Fruit fly (Drosophila melanogaster) whole organism, embryonic: ENCODE results near the gene Prim1.

Experiments
- Abd-B ChIP-seq: fragments of 200-800 bp; sonication (Bioruptor generic); optimal IDR thresholded peaks from 2 replicates; lab custom pipeline; 2018; ENCODE audit warnings: missing biosample characterization, mild to moderate bottlenecking, missing genetic modification characterization, moderate library complexity
- Bdp1 ChIP-seq: fragments of 200-800 bp; sonication (Bioruptor generic); optimal IDR thresholded peaks from 3 replicates; lab custom pipeline; 2016; ENCODE audit warnings: missing biosample characterization, missing genetic modification characterization
- BtbVII ChIP-seq: fragments of 200-800 bp; sonication (Bioruptor generic); optimal IDR thresholded peaks from 3 replicates; lab custom pipeline; 2017; ENCODE audit warnings: missing biosample characterization, mild to moderate bottlenecking, missing genetic modification characterization
- CG10147 ChIP-seq: fragments of 200-800 bp; sonication (Bioruptor generic); optimal IDR thresholded peaks from 2 replicates; lab custom pipeline; 2019; ENCODE audit warnings: missing biosample characterization, mild to moderate bottlenecking, missing genetic modification characterization, moderate library complexity
- CG10267 ChIP-seq: fragments of 200-800 bp; sonication (Bioruptor generic); optimal IDR thresholded peaks from 2 replicates; lab custom pipeline; 2018; ENCODE audit warnings: missing biosample characterization, mild to moderate bottlenecking, missing genetic modification characterization, moderate library complexity
- CG10274 ChIP-seq: fragments of 200-800 bp; sonication (Bioruptor generic); optimal IDR thresholded peaks from 3 replicates; lab custom pipeline; 2017; ENCODE audit warnings: missing biosample characterization, mild to moderate bottlenecking, missing genetic modification characterization
- CG13123 ChIP-seq: fragments of 200-800 bp; sonication (Bioruptor generic); optimal IDR thresholded peaks from 2 replicates; lab custom pipeline; 2016; ENCODE audit warnings: missing biosample characterization, missing genetic modification characterization
- CG14667 ChIP-seq: fragments of 200-800 bp; sonication (Bioruptor generic); IDR thresholded peaks from 2 replicates; pipeline ENCODE4 v1.3.6; 2022; ENCODE audit warnings: missing biosample characterization, missing genetic modification characterization
- CG1529 ChIP-seq: fragments of 200-800 bp; sonication (Bioruptor generic); optimal IDR thresholded peaks from 3 replicates; lab custom pipeline; 2018; ENCODE audit warnings: missing biosample characterization, missing genetic modification characterization
- CG15514 ChIP-seq: fragments of 200-800 bp; sonication (Bioruptor generic); optimal IDR thresholded peaks from 3 replicates; lab custom pipeline; 2017; ENCODE audit warnings: missing biosample characterization, missing genetic modification characterization, mild to moderate bottlenecking, moderate library complexity, missing genetic modification reagents
- CG17359 ChIP-seq: fragments of 200-800 bp; sonication (Bioruptor generic); optimal IDR thresholded peaks from 3 replicates; lab custom pipeline; 2018; ENCODE audit warnings: missing biosample characterization, mild to moderate bottlenecking, missing genetic modification characterization, moderate library complexity
- CG18011 ChIP-seq: fragments of 200-800 bp; sonication (Bioruptor generic); optimal IDR thresholded peaks from 2 replicates; lab custom pipeline; 2017; ENCODE audit warnings: missing biosample characterization, missing genetic modification characterization, mild to moderate bottlenecking, moderate library complexity, missing genotype
- CG2116 ChIP-seq: fragments of 200-800 bp; sonication (Bioruptor generic); optimal IDR thresholded peaks from 3 replicates; lab custom pipeline; 2018; ENCODE audit warnings: missing biosample characterization, mild to moderate bottlenecking, missing genetic modification characterization
- CG2678 ChIP-seq: fragments of 200-800 bp; sonication (Bioruptor generic); optimal IDR thresholded peaks from 3 replicates; lab custom pipeline; 2019; ENCODE audit warnings: missing biosample characterization, mild to moderate bottlenecking, missing genetic modification characterization, moderate library complexity
- CG31388 ChIP-seq: fragments of 200-800 bp; sonication (Bioruptor generic); optimal IDR thresholded peaks from 2 replicates; lab custom pipeline; 2016; ENCODE audit warnings: missing biosample characterization, missing genetic modification characterization
- CG6689 ChIP-seq: fragments of 200-800 bp; sonication (Bioruptor generic); IDR thresholded peaks from 2 replicates; pipeline ENCODE4 v1.3.6; 2022; ENCODE audit warnings: missing biosample characterization, missing genetic modification characterization
- CG7556 ChIP-seq: fragments of 200-800 bp; sonication (Bioruptor generic); optimal IDR thresholded peaks from 2 replicates; lab custom pipeline; 2017; ENCODE audit warnings: missing biosample characterization, mild to moderate bottlenecking, missing genetic modification characterization
- CG7745 ChIP-seq: fragments of 200-800 bp; sonication (Bioruptor generic); optimal IDR thresholded peaks from 2 replicates; lab custom pipeline; 2018; ENCODE audit warnings: missing biosample characterization, mild to moderate bottlenecking, missing genetic modification characterization, moderate library complexity
- CG9609 ChIP-seq: fragments of 200-800 bp; sonication (Bioruptor generic); optimal IDR thresholded peaks from 3 replicates; lab custom pipeline; 2016; ENCODE audit warnings: missing biosample characterization, missing genetic modification characterization
- CG9817 ChIP-seq: fragments of 200-800 bp; sonication (Bioruptor generic); optimal IDR thresholded peaks from 2 replicates; lab custom pipeline; 2018; ENCODE audit warnings: missing biosample characterization, mild to moderate bottlenecking, missing genetic modification characterization, moderate library complexity
- Camta ChIP-seq: fragments of 200-800 bp; sonication (Bioruptor generic); optimal IDR thresholded peaks from 2 replicates; lab custom pipeline; 2016; ENCODE audit warnings: missing biosample characterization, missing genetic modification characterization
- Doc2 ChIP-seq: fragments of 200-800 bp; sonication (Bioruptor generic); IDR thresholded peaks from 2 replicates; pipeline ENCODE4 v1.3.6; 2022; ENCODE audit warnings: missing biosample characterization, missing genetic modification characterization
- Ets65A ChIP-seq: fragments of 200-800 bp; sonication (Bioruptor generic); peaks from one replicate; lab custom pipeline; 2016; ENCODE audit warnings: missing biosample characterization, missing genetic modification characterization
- Fer1 ChIP-seq: fragments of 200-800 bp; sonication (Bioruptor generic); optimal IDR thresholded peaks from 2 replicates; lab custom pipeline; 2017; ENCODE audit warnings: missing biosample characterization, mild to moderate bottlenecking, missing genetic modification characterization
- Fer3 ChIP-seq: fragments of 200-800 bp; sonication (Bioruptor generic); optimal IDR thresholded peaks from 2 replicates; lab custom pipeline; 2018; ENCODE audit warnings: missing biosample characterization, mild to moderate bottlenecking, missing genetic modification characterization, moderate library complexity
- GATAe ChIP-seq: fragments of 200-800 bp; sonication (Bioruptor generic); conservative IDR thresholded peaks from 2 replicates; pipeline ENCODE4 v1.3.6; 2022; ENCODE audit warnings: missing biosample characterization, missing genetic modification characterization
- Hey ChIP-seq: fragments of 200-800 bp; sonication (Bioruptor generic); optimal IDR thresholded peaks from 3 replicates; lab custom pipeline; 2018; ENCODE audit warnings: missing biosample characterization, mild to moderate bottlenecking, missing genetic modification characterization
- Myb ChIP-seq: fragments of 200-800 bp; sonication (Bioruptor generic); optimal IDR thresholded peaks from 2 replicates; lab custom pipeline; 2016; ENCODE audit warnings: missing biosample characterization, missing genetic modification characterization
- Optix ChIP-seq: fragments of 200-800 bp; sonication (Bioruptor generic); IDR thresholded peaks from 3 replicates; pipeline ENCODE4 v1.3.6; 2022; ENCODE audit warnings: missing biosample characterization, missing genetic modification characterization
- Pdp1 ChIP-seq, 2 experiments: fragments of 200-800 bp; sonication (Bioruptor generic); optimal IDR thresholded peaks; 3 replicates each; lab custom pipeline; 2016; ENCODE audit warnings: missing biosample characterization in 2 of 2, missing genetic modification characterization in 2 of 2, mild to moderate bottlenecking in 1 of 2, moderate library complexity in 1 of 2
- al ChIP-seq: fragments of 200-800 bp; sonication (Bioruptor generic); IDR thresholded peaks from 2 replicates; pipeline ENCODE4 v1.3.6; 2022; ENCODE audit warnings: missing biosample characterization, missing genetic modification characterization
- br ChIP-seq: fragments of >200 bp; optimal IDR thresholded peaks from 2 replicates; lab custom pipeline; 2017
- bsh ChIP-seq, 2 experiments: fragments of 200-800 bp; sonication (Bioruptor generic); optimal IDR thresholded peaks; 2 replicates each; lab custom pipeline; 2017 to 2018; ENCODE audit warnings: mild to moderate bottlenecking in 2 of 2, missing biosample characterization in 2 of 2, missing genetic modification characterization in 2 of 2, moderate library complexity in 1 of 2
- cas ChIP-seq: fragments of 200-800 bp; sonication (Bioruptor generic); IDR thresholded peaks from 2 replicates; pipeline ENCODE4 v1.3.6; 2022; ENCODE audit warnings: missing biosample characterization, missing genetic modification characterization
- chif ChIP-seq, 2 experiments: fragments of 200-800 bp; sonication (Bioruptor generic); optimal IDR thresholded peaks; 3 replicates each; lab custom pipeline; 2016; ENCODE audit warnings: missing biosample characterization in 2 of 2, missing genetic modification characterization in 2 of 2
- dm ChIP-seq: fragments of 200-800 bp; sonication (Bioruptor generic); optimal IDR thresholded peaks from 3 replicates; lab custom pipeline; 2016; ENCODE audit warnings: missing biosample characterization, missing genetic modification characterization
- dmrt11E ChIP-seq: fragments of 200-800 bp; sonication (Bioruptor generic); optimal IDR thresholded peaks from 3 replicates; lab custom pipeline; 2018; ENCODE audit warnings: missing biosample characterization, mild to moderate bottlenecking, missing genetic modification characterization, moderate library complexity
- emc ChIP-seq: fragments of 200-800 bp; sonication (Bioruptor generic); optimal IDR thresholded peaks from 2 replicates; lab custom pipeline; 2016; ENCODE audit warnings: missing biosample characterization, missing genetic modification characterization
- gcm ChIP-seq: fragments of 200-800 bp; sonication (Bioruptor generic); optimal IDR thresholded peaks from 2 replicates; lab custom pipeline; 2019; ENCODE audit warnings: missing biosample characterization, mild to moderate bottlenecking, missing genetic modification characterization, moderate library complexity
- ken ChIP-seq: fragments of 200-800 bp; sonication (Bioruptor generic); IDR thresholded peaks from 3 replicates; pipeline ENCODE4 v1.3.6; 2022; ENCODE audit warnings: missing biosample characterization, missing genetic modification characterization
- maf-S ChIP-seq: fragments of 200-800 bp; sonication (Bioruptor generic); optimal IDR thresholded peaks from 2 replicates; lab custom pipeline; 2016; ENCODE audit warnings: missing biosample characterization, missing genetic modification characterization
- nerfin-1 ChIP-seq: fragments of 200-800 bp; sonication (Bioruptor generic); optimal IDR thresholded peaks from 3 replicates; lab custom pipeline; 2019; ENCODE audit warnings: missing biosample characterization, mild to moderate bottlenecking, missing genetic modification characterization, moderate library complexity
- nerfin-2 ChIP-seq: fragments of 200-800 bp; sonication (Bioruptor generic); IDR thresholded peaks from 2 replicates; pipeline ENCODE4 v1.3.6; 2022; ENCODE audit warnings: missing biosample characterization, missing genetic modification characterization; ENCODE audit not compliant: partially characterized antibody
- onecut ChIP-seq: fragments of 200-800 bp; sonication (Bioruptor generic); IDR thresholded peaks from 2 replicates; pipeline ENCODE4 v1.3.6; 2022; ENCODE audit warnings: missing biosample characterization, missing genetic modification characterization
- pzg ChIP-seq: fragments of 200-800 bp; sonication (Bioruptor generic); optimal IDR thresholded peaks from 3 replicates; lab custom pipeline; 2018; ENCODE audit warnings: missing biosample characterization, mild to moderate bottlenecking, missing genetic modification characterization, moderate library complexity
- sima ChIP-seq: fragments of 200-800 bp; sonication (Bioruptor generic); optimal IDR thresholded peaks from 2 replicates; lab custom pipeline; 2016; ENCODE audit warnings: missing biosample characterization, missing genetic modification characterization
- so ChIP-seq: fragments of 200-800 bp; sonication (Bioruptor generic); IDR thresholded peaks from 3 replicates; pipeline ENCODE4 v1.3.6; 2022; ENCODE audit warnings: missing biosample characterization, missing genetic modification characterization
- sr ChIP-seq: fragments of 200-800 bp; sonication (Bioruptor generic); IDR thresholded peaks from 3 replicates; pipeline ENCODE4 v1.3.6; 2022; ENCODE audit warnings: missing biosample characterization, missing genetic modification characterization
- usp ChIP-seq: fragments of >200 bp; optimal IDR thresholded peaks from 2 replicates; lab custom pipeline; 2017; ENCODE audit warnings: missing biosample characterization, missing genetic modification characterization

Prim1 gene

dm6 chr3L:8346100-8346980, 6.2 kb downstream of the Prim1 start, which contains the start of the genes CG7182 and GAPcenA (continued):
- TF ChIP-seq bsh (GFP tag; optimal IDR thresholded peaks at IDR 0.05; lab: Kevin White, UChicago) (peak in 1 of 2 experiments; percentile 56), emc (GFP tag; lab: Kevin White, UChicago) (no peak), Camta (GFP tag; lab: Kevin White, UChicago) (peak; percentile 26), Pdp1 (GFP tag; optimal IDR thresholded peaks at IDR 0.05; lab: Kevin White, UChicago) (peak in 1 of 2 experiments; percentile 82), CG14667 (no peak), CG18011 (GFP tag; lab: Kevin White, UChicago) (no peak), CG10267 (tag; lab: Kevin White, UChicago) (peak; percentile 99), CG10147 (GFP tag; lab: Kevin White, UChicago) (peak; percentile 68), Bdp1 (GFP tag; lab: Kevin White, UChicago) (no peak), maf-S (GFP tag; lab: Kevin White, UChicago) (peak; percentile 25), pzg (GFP tag; lab: Kevin White, UChicago) (peak; percentile 36), CG7745 (tag; lab: Kevin White, UChicago) (no peak), so (GFP tag; lab: Robert Waterston, UW) (no peak), CG9609 (GFP tag; lab: Kevin White, UChicago) (peak; percentile 16), CG7556 (GFP tag; lab: Kevin White, UChicago) (peak; percentile 76), cas (GFP tag; lab: Robert Waterston, UW) (no peak), al (GFP tag; lab: Robert Waterston, UW) (peak; percentile 65), usp (no peak), CG13123 (GFP tag; lab: Kevin White, UChicago) (peak; percentile 10), GATAe (no peak), CG6689 (GFP tag; lab: Robert Waterston, UW) (peak; percentile 52; the same call in 1 of the 2 replicates), BtbVII (peak; percentile 66), sima (no peak), CG15514 (GFP tag; lab: Kevin White, UChicago) (peak; percentile 53), Hey (tag; lab: Kevin White, UChicago) (no peak), nerfin-1 (peak; percentile 67), dm (GFP tag; lab: Kevin White, UChicago) (peak; percentile 91), nerfin-2 (peak; percentile 61; the same call in 1 of the 2 replicates), Abd-B (GFP tag; lab: Kevin White, UChicago) (peak; percentile 71), CG10274 (GFP tag; lab: Kevin White, UChicago) (peak; percentile 2), chif (GFP tag; optimal IDR thresholded peaks at IDR 0.05; lab: Kevin White, UChicago) (peak; percentile 1 to 15), dmrt11E (tag; lab: Kevin White, UChicago) (peak; percentile 65), Myb (GFP tag; lab: Kevin White, UChicago) (peak; percentile 22), Fer3 (tag; lab: Kevin White, UChicago) (peak; percentile 58), gcm (no peak), CG17359 (tag; lab: Kevin White, UChicago) (peak; percentile 69), sr (GFP tag; lab: Robert Waterston, UW) (peak; percentile 17; the same call in 1 of the 3 replicates), Optix (GFP tag; lab: Robert Waterston, UW) (no peak), CG31388 (GFP tag; lab: Kevin White, UChicago) (peak; percentile 24), CG2116 (peak; percentile 72), br (lab: Kevin White, UChicago) (no peak), CG9817 (tag; lab: Kevin White, UChicago) (peak; percentile 68), CG2678 (tag; lab: Kevin White, UChicago) (peak; percentile 82), onecut (GFP tag; lab: Robert Waterston, UW) (peak; percentile 66; the same call in 1 of the 2 replicates), CG1529 (GFP tag; lab: Kevin White, UChicago) (no peak), Doc2 (no peak), Ets65A (GFP tag; lab: Kevin White, UChicago) (peak; percentile 95), ken (GFP tag; lab: Robert Waterston, UW) (peak; percentile 46; the same call in 1 of the 3 replicates), Fer1 (GFP tag; lab: Kevin White, UChicago) (peak; percentile 49)
